Fruit fly (Drosophila melanogaster) whole organism, embryonic: ENCODE results near the gene Capr.

Experiments used
- Adf1 ChIP-seq: fragments of 200-800 bp; sonication (Bioruptor generic); IDR thresholded peaks from 2 replicates; pipeline ENCODE4 v1.3.6; 2022; ENCODE audit warnings: missing biosample characterization, missing genetic modification characterization
- CG10462 ChIP-seq: fragments of 200-800 bp; sonication (Bioruptor generic); optimal IDR thresholded peaks from 2 replicates; lab custom pipeline; 2016; ENCODE audit warnings: missing biosample characterization, missing genetic modification characterization
- CG11398 ChIP-seq: fragments of 200-800 bp; sonication (Bioruptor generic); optimal IDR thresholded peaks from 2 replicates; lab custom pipeline; 2016; ENCODE audit warnings: missing biosample characterization, missing genetic modification characterization
- CG11560 ChIP-seq: fragments of 200-800 bp; sonication (Bioruptor generic); IDR thresholded peaks from 3 replicates; pipeline ENCODE4 v1.3.6; 2022; ENCODE audit warnings: missing biosample characterization, missing genetic modification characterization
- CG13296 ChIP-seq: fragments of 200-800 bp; sonication (Bioruptor generic); optimal IDR thresholded peaks from 3 replicates; lab custom pipeline; 2018; ENCODE audit warnings: missing biosample characterization, mild to moderate bottlenecking, missing genetic modification characterization
- CG13424 ChIP-seq: fragments of 200-800 bp; sonication (Bioruptor generic); optimal IDR thresholded peaks from 2 replicates; lab custom pipeline; 2019; ENCODE audit warnings: missing biosample characterization, mild to moderate bottlenecking, missing genetic modification characterization, moderate library complexity
- CG14014 ChIP-seq: fragments of 200-800 bp; sonication (Bioruptor generic); IDR thresholded peaks from 2 replicates; pipeline ENCODE4 v1.3.6; 2022; ENCODE audit warnings: missing biosample characterization, missing genetic modification characterization
- CG17361 ChIP-seq: fragments of 200-800 bp; sonication (Bioruptor generic); IDR thresholded peaks from 3 replicates; pipeline ENCODE4 v1.3.6; 2022; ENCODE audit warnings: missing biosample characterization, missing genetic modification characterization
- CG1832 ChIP-seq: fragments of 200-800 bp; sonication (Bioruptor generic); optimal IDR thresholded peaks from 2 replicates; lab custom pipeline; 2017; ENCODE audit warnings: missing biosample characterization, mild to moderate bottlenecking, missing genetic modification characterization, inconsistent platforms
- CG2120 ChIP-seq: fragments of 200-800 bp; sonication (Bioruptor generic); optimal IDR thresholded peaks from 3 replicates; lab custom pipeline; 2016; ENCODE audit warnings: missing biosample characterization, missing genetic modification characterization
- CG2202 ChIP-seq: fragments of 200-800 bp; sonication (Bioruptor generic); optimal IDR thresholded peaks from 2 replicates; lab custom pipeline; 2018; ENCODE audit warnings: missing biosample characterization, mild to moderate bottlenecking, missing genetic modification characterization
- CG31441 ChIP-seq: fragments of 200-800 bp; sonication (Bioruptor generic); IDR thresholded peaks from 2 replicates; pipeline ENCODE4 v1.3.6; 2022; ENCODE audit warnings: missing biosample characterization, missing genetic modification characterization
- CG3163 ChIP-seq: fragments of 200-800 bp; sonication (Bioruptor generic); optimal IDR thresholded peaks from 3 replicates; lab custom pipeline; 2016; ENCODE audit warnings: missing biosample characterization, missing genetic modification characterization
- CG33557 ChIP-seq: fragments of 200-800 bp; sonication (Bioruptor generic); optimal IDR thresholded peaks from 2 replicates; lab custom pipeline; 2019; ENCODE audit warnings: missing biosample characterization, mild to moderate bottlenecking, missing genetic modification characterization, moderate library complexity
- CG34422 ChIP-seq: fragments of 200-800 bp; sonication (Bioruptor generic); IDR thresholded peaks from 3 replicates; pipeline ENCODE4 v1.3.6; 2022; ENCODE audit warnings: missing biosample characterization, missing genetic modification characterization
- CG43689 ChIP-seq: fragments of 200-800 bp; sonication (Bioruptor generic); IDR thresholded peaks from 2 replicates; pipeline ENCODE4 v1.3.6; 2022; ENCODE audit warnings: missing biosample characterization, missing genetic modification characterization
- CG6254 ChIP-seq: fragments of 200-800 bp; sonication (Bioruptor generic); optimal IDR thresholded peaks from 3 replicates; lab custom pipeline; 2017; ENCODE audit warnings: mild to moderate bottlenecking, missing biosample characterization, missing genetic modification reagents, missing genetic modification characterization
- CG6813 ChIP-seq: fragments of 200-800 bp; sonication (Bioruptor generic); optimal IDR thresholded peaks from 2 replicates; lab custom pipeline; 2017; ENCODE audit warnings: missing biosample characterization, missing genetic modification characterization, mild to moderate bottlenecking, moderate library complexity, missing genetic modification reagents
- CG7987 ChIP-seq: fragments of 200-800 bp; sonication (Bioruptor generic); optimal IDR thresholded peaks from 2 replicates; lab custom pipeline; 2018; ENCODE audit warnings: missing biosample characterization, mild to moderate bottlenecking, missing genetic modification characterization, moderate library complexity
- CG8281 ChIP-seq: fragments of 200-800 bp; sonication (Bioruptor generic); optimal IDR thresholded peaks from 2 replicates; lab custom pipeline; 2018; ENCODE audit warnings: missing biosample characterization, mild to moderate bottlenecking, missing genetic modification characterization, moderate library complexity
- CG8924 ChIP-seq: fragments of 200-800 bp; optimal IDR thresholded peaks from 3 replicates; lab custom pipeline; 2019; ENCODE audit warnings: missing biosample characterization, mild to moderate bottlenecking, missing genetic modification characterization, moderate library complexity
- CkIIα-i1 ChIP-seq: fragments of 200-800 bp; sonication (Bioruptor generic); IDR thresholded peaks from 2 replicates; pipeline ENCODE4 v1.3.6; 2022; ENCODE audit warnings: missing biosample characterization, missing genetic modification characterization
- CoRest ChIP-seq: fragments of 200-800 bp; sonication (Bioruptor generic); optimal IDR thresholded peaks from 3 replicates; lab custom pipeline; 2018; ENCODE audit warnings: missing biosample characterization, mild to moderate bottlenecking, missing genetic modification characterization, moderate library complexity
- Dek ChIP-seq: fragments of 200-800 bp; sonication (Bioruptor generic); optimal IDR thresholded peaks from 3 replicates; lab custom pipeline; 2019; ENCODE audit warnings: missing biosample characterization, mild to moderate bottlenecking, missing genetic modification characterization, moderate library complexity
- Dfd ChIP-seq, 2 experiments: fragments of >200 bp; optimal IDR thresholded peaks; 2 replicates each; lab custom pipeline; 2017; ENCODE audit warnings: missing biosample characterization in 2 of 2, missing genetic modification characterization in 2 of 2
- HHEX ChIP-seq: fragments of 200-800 bp; sonication (Bioruptor generic); optimal IDR thresholded peaks from 3 replicates; lab custom pipeline; 2017; ENCODE audit warnings: missing biosample characterization, mild to moderate bottlenecking, missing genetic modification characterization, missing genetic modification reagents
- Hr3 ChIP-seq: fragments of 200-800 bp; sonication (Bioruptor generic); optimal IDR thresholded peaks from 3 replicates; lab custom pipeline; 2016; ENCODE audit warnings: missing biosample characterization, missing genetic modification characterization
- MBD-R2 ChIP-seq: fragments of 200-800 bp; sonication (Bioruptor generic); IDR thresholded peaks from 2 replicates; pipeline ENCODE4 v1.3.6; 2022; ENCODE audit warnings: missing biosample characterization, missing genetic modification characterization
- Mad ChIP-seq: fragments of 200-800 bp; sonication (Bioruptor generic); optimal IDR thresholded peaks from 2 replicates; lab custom pipeline; 2016; ENCODE audit warnings: missing biosample characterization, missing genetic modification characterization
- Med ChIP-seq: fragments of 200-800 bp; sonication (Bioruptor generic); peaks from one replicate; lab custom pipeline; 2016; ENCODE audit warnings: missing biosample characterization, missing genetic modification characterization, mild to moderate bottlenecking, inconsistent platforms, moderate library complexity
- Ptx1 ChIP-seq: fragments of 200-800 bp; sonication (Bioruptor generic); IDR thresholded peaks from 2 replicates; pipeline ENCODE4 v1.3.6; 2022; ENCODE audit warnings: missing biosample characterization, missing genetic modification characterization
- Scr ChIP-seq: fragments of 200-800 bp; sonication (Bioruptor generic); IDR thresholded peaks from 2 replicates; pipeline ENCODE4 v1.3.6; 2022; ENCODE audit warnings: missing biosample characterization, missing genetic modification characterization; ENCODE audit not compliant: partially characterized antibody
- TFAM ChIP-seq: fragments of 200-800 bp; sonication (Bioruptor generic); optimal IDR thresholded peaks from 2 replicates; lab custom pipeline; 2017; ENCODE audit warnings: missing biosample characterization, missing genetic modification characterization, inconsistent platforms
- bcd ChIP-seq: fragments of 200-800 bp; sonication (Bioruptor generic); optimal IDR thresholded peaks from 2 replicates; lab custom pipeline; 2017; ENCODE audit warnings: missing biosample characterization, mild to moderate bottlenecking, missing genetic modification characterization
- croc ChIP-seq: fragments of 200-800 bp; sonication (Bioruptor generic); conservative IDR thresholded peaks from 3 replicates; pipeline ENCODE4 v1.3.6; 2022; ENCODE audit warnings: missing biosample characterization, missing genetic modification characterization
- crol ChIP-seq: fragments of 200-800 bp; sonication (Bioruptor generic); IDR thresholded peaks from 2 replicates; pipeline ENCODE4 v1.3.6; 2022; ENCODE audit warnings: missing biosample characterization, missing genetic modification characterization
- crp ChIP-seq, 2 experiments: fragments of 200-800 bp; sonication (Bioruptor generic); optimal IDR thresholded peaks; 2 replicates in 1 of 2; 3 replicates in 1 of 2; lab custom pipeline; 2017; ENCODE audit warnings: missing biosample characterization in 2 of 2, missing genetic modification characterization in 2 of 2, mild to moderate bottlenecking in 1 of 2, moderate library complexity in 1 of 2
- ewg ChIP-seq: fragments of 200-800 bp; sonication (Bioruptor generic); optimal IDR thresholded peaks from 3 replicates; lab custom pipeline; 2017; ENCODE audit warnings: mild to moderate bottlenecking, missing biosample characterization, missing genetic modification reagents, missing genetic modification characterization
- gfzf ChIP-seq: fragments of 200-800 bp; sonication (Bioruptor generic); optimal IDR thresholded peaks from 2 replicates; lab custom pipeline; 2016; ENCODE audit warnings: missing biosample characterization, mild to moderate bottlenecking, missing genetic modification characterization, moderate library complexity
- odd ChIP-seq: fragments of 200-800 bp; sonication (Bioruptor generic); optimal IDR thresholded peaks from 2 replicates; lab custom pipeline; 2017; ENCODE audit warnings: missing biosample characterization, mild to moderate bottlenecking, missing genetic modification characterization
- pfk ChIP-seq: fragments of 200-800 bp; sonication (Bioruptor generic); optimal IDR thresholded peaks from 2 replicates; lab custom pipeline; 2018; ENCODE audit warnings: missing biosample characterization, mild to moderate bottlenecking, missing genetic modification characterization, moderate library complexity
- pzg ChIP-seq: fragments of 200-800 bp; sonication (Bioruptor generic); optimal IDR thresholded peaks from 3 replicates; lab custom pipeline; 2018; ENCODE audit warnings: missing biosample characterization, mild to moderate bottlenecking, missing genetic modification characterization, moderate library complexity
- run ChIP-seq: fragments of 200-800 bp; sonication (Bioruptor generic); optimal IDR thresholded peaks from 3 replicates; lab custom pipeline; 2018; ENCODE audit warnings: missing biosample characterization, mild to moderate bottlenecking, missing genetic modification characterization
- sqz ChIP-seq: fragments of 200-800 bp; sonication (Bioruptor generic); optimal IDR thresholded peaks from 3 replicates; lab custom pipeline; 2018; ENCODE audit warnings: missing biosample characterization, mild to moderate bottlenecking, missing genetic modification characterization
- sug ChIP-seq: fragments of 200-800 bp; optimal IDR thresholded peaks from 2 replicates; lab custom pipeline; 2019; ENCODE audit warnings: missing biosample characterization, mild to moderate bottlenecking, missing genetic modification characterization, moderate library complexity
- tap ChIP-seq: fragments of 200-800 bp; optimal IDR thresholded peaks from 3 replicates; lab custom pipeline; 2019; ENCODE audit warnings: missing biosample characterization, mild to moderate bottlenecking, missing genetic modification characterization, moderate library complexity
- tgo ChIP-seq: fragments of 200-800 bp; sonication (Bioruptor generic); IDR thresholded peaks from 3 replicates; pipeline ENCODE4 v1.3.6; 2022; ENCODE audit warnings: missing biosample characterization, missing genetic modification characterization
- usp ChIP-seq: fragments of >200 bp; optimal IDR thresholded peaks from 2 replicates; lab custom pipeline; 2017; ENCODE audit warnings: missing biosample characterization, missing genetic modification characterization
- vfl ChIP-seq: fragments of 200-800 bp; sonication (Bioruptor generic); optimal IDR thresholded peaks from 2 replicates; lab custom pipeline; 2016; ENCODE audit warnings: missing biosample characterization, missing genetic modification characterization
- zen2 ChIP-seq: fragments of 200-800 bp; sonication (Bioruptor generic); IDR thresholded peaks from 3 replicates; pipeline ENCODE4 v1.3.6; 2022; ENCODE audit warnings: missing biosample characterization, missing genetic modification characterization; ENCODE audit not compliant: partially characterized antibody

Gene Capr

DNA sequence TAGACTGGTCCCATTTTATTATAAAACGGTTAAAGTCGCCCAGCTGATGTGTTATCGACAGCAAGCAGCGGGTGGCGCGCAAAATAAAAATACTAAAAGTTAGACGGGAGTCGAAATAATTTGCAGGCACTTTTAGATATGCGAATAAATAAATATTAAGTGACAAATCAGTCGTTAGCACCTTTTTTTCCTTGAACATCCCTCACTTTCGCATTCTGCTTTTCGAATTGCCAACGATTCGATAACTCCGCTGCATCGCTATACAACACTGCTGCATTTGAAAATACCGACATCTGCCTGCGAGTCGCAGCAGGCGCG lies 50.7 kb downstream of the Capr start, which contains the start of gene bora (continued):
- no peak for TF ChIP-seq bcd
- peak; percentile 56 for TF ChIP-seq Med
- no peak for TF ChIP-seq CG43689 (GFP tag; lab: Robert Waterston, UW)
- TF ChIP-seq CG10462 (GFP tag; lab: Kevin White, UChicago), result no peak
- TF ChIP-seq Dfd (GFP tag; optimal IDR thresholded peaks at IDR 0.05; lab: Kevin White, UChicago), result no peak
- peak; percentile 24 for TF ChIP-seq CoRest (tag; lab: Kevin White, UChicago)
- no peak for TF ChIP-seq Scr (GFP tag; lab: Robert Waterston, UW)
- no peak for TF ChIP-seq sqz (GFP tag; lab: Kevin White, UChicago)
- no peak for TF ChIP-seq CG8281 (tag; lab: Kevin White, UChicago)
- no peak for TF ChIP-seq zen2 (GFP tag; lab: Robert Waterston, UW)
- no peak for TF ChIP-seq CG34422 (GFP tag; lab: Robert Waterston, UW)
- no peak for TF ChIP-seq usp (GFP tag; lab: Kevin White, UChicago)
- no peak for TF ChIP-seq CG7987 (GFP tag; lab: Kevin White, UChicago)
- TF ChIP-seq CG13296 (GFP tag; lab: Kevin White, UChicago), result no peak
- no peak for TF ChIP-seq CG6254
- no peak for TF ChIP-seq CG6813
- no peak for TF ChIP-seq croc
- no peak for TF ChIP-seq Mad
- TF ChIP-seq CG2202, result no peak
- TF ChIP-seq CG1832, result no peak
- no peak for TF ChIP-seq CG33557 (GFP tag; lab: Kevin White, UChicago)
- no peak for TF ChIP-seq Ptx1 (GFP tag; lab: Robert Waterston, UW)
- TF ChIP-seq CG3163 (GFP tag; lab: Kevin White, UChicago), result no peak
- TF ChIP-seq CG13424 (tag; lab: Kevin White, UChicago), result no peak

DNA sequence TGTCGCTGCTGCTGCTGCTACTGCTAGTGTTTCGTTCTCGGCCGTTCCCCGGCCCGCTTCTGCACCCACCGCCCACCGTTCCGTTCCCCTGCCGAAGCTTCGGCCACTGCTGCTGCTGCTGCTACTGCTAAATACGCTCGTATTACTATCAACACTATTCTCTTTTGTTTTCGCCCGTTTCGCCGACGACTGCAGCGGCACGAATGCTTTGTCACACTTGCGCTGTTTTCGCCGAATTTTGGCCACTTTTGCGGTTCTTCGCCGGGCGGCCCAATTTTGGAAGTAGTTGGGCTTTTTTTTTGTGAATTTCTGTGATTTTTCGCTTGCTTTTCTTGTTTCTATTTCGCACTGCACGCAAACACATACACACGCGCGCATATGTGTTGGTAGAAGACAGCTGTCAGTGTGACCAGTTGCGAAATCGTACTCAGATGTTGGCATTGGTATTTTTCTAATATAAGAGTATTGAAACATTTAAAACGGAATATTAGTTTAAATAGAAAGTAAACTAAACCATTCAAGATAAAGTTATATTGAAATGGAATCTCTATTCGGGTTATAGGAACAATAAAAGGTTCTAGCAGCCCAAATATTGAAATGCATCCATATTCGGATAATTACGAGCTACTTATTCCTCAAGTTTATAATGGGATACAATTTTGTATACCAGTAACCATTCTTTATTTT lies 51.2 kb downstream of the Capr start, which contains the start of gene not:
Gene not (minus strand): TSS at position 395 of the 687 bp plus-strand sequence.
- no peak for TF ChIP-seq run
- no peak for TF ChIP-seq tap (tag; lab: Kevin White, UChicago)
- peak; percentile 3 for TF ChIP-seq pzg
- TF ChIP-seq Dek, result peak; percentile 3
- TF ChIP-seq gfzf (GFP tag; lab: Kevin White, UChicago), result peak; percentile 67
- no peak for TF ChIP-seq Hr3 (GFP tag; lab: Kevin White, UChicago)
- no peak for TF ChIP-seq ewg (GFP tag; lab: Kevin White, UChicago)
- 0 out of 3 replicates have a peak, but pooled peaks have one; percentile 13 for TF ChIP-seq CG17361 (GFP tag; lab: Robert Waterston, UW)
- TF ChIP-seq MBD-R2, result peak; percentile 42; the same call in 1 of the 2 replicates
- peak; percentile 90 for TF ChIP-seq crol
- no peak for TF ChIP-seq Dfd (GFP tag; optimal IDR thresholded peaks at IDR 0.05; lab: Kevin White, UChicago)
- TF ChIP-seq pfk (GFP tag; lab: Kevin White, UChicago), result peak; percentile 99
- TF ChIP-seq Adf1 (GFP tag; lab: Robert Waterston, UW), result 0 out of 2 replicates have a peak, but pooled peaks have one; percentile 82
- no peak for TF ChIP-seq vfl (GFP tag; lab: Kevin White, UChicago)
- no peak for TF ChIP-seq CG31441 (GFP tag; lab: Robert Waterston, UW)
- no peak for TF ChIP-seq TFAM
- TF ChIP-seq CkIIα-i1 (GFP tag; lab: Robert Waterston, UW), result no peak
- peak; percentile 26 for TF ChIP-seq odd
- no peak for TF ChIP-seq CG11398
- no peak for TF ChIP-seq HHEX (GFP tag; lab: Kevin White, UChicago)
- no peak for TF ChIP-seq CG14014 (GFP tag; lab: Robert Waterston, UW)
- TF ChIP-seq CG34422 (GFP tag; lab: Robert Waterston, UW), result peak; percentile 80; the same call in 2 of the 3 replicates
- TF ChIP-seq sug (tag; lab: Kevin White, UChicago), result peak; percentile 31
- no peak for TF ChIP-seq CG2120 (GFP tag; lab: Kevin White, UChicago)
- peak in 1 of 2 experiments; percentile 59 for TF ChIP-seq crp (GFP tag; optimal IDR thresholded peaks at IDR 0.05; lab: Kevin White, UChicago)
- TF ChIP-seq CG11560 (tag; lab: Robert Waterston, UW), result no peak
- TF ChIP-seq tgo (GFP tag; lab: Robert Waterston, UW), result 0 out of 3 replicates have a peak, but pooled peaks have one; percentile 7
- TF ChIP-seq CG8924 (tag; lab: Kevin White, UChicago), result no peak
